Fruit fly (Drosophila melanogaster) whole organism: ENCODE measurements around the gene CG8003.

ENCODE experiments used
- CG8478 ChIP-seq: fragments of >200 bp; optimal IDR thresholded peaks from 2 replicates; lab custom pipeline; 2018; ENCODE audit warnings: inconsistent platforms
- Dll ChIP-seq: fragments of >200 bp; optimal IDR thresholded peaks from 2 replicates; lab custom pipeline; 2017
- EcR ChIP-seq, 2 experiments: fragments of >200 bp; optimal IDR thresholded peaks; 2 replicates each; lab custom pipeline; 2017; ENCODE audit warnings: missing biosample characterization in 2 of 2, missing genetic modification characterization in 2 of 2, missing genetic modification reagents in 2 of 2
- pan ChIP-seq: fragments of >200 bp; optimal IDR thresholded peaks from 2 replicates; lab custom pipeline; 2017
- psq ChIP-seq: fragments of >200 bp; optimal IDR thresholded peaks from 2 replicates; lab custom pipeline; 2017
- usp ChIP-seq: fragments of >200 bp; optimal IDR thresholded peaks from 2 replicates; lab custom pipeline; 2017; ENCODE audit warnings: missing biosample characterization, missing genetic modification characterization, mixed read lengths

DNA sequence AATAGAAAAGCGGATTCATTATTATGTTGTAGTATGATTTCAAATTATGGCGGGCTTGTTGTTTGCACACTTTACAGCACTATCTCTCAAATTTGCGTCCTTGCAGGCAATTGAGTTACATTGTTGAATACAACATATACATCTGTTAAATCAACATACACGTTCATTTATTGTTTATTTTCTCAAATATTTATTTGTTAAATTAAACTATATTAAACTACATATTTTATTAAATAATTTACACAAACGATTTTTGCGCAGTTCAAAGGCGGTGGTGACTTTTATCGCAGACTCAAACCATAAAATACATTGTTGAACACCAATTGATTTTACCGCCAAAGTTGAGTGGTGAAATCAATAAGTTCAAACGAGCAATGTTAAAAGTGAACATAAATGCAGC lies 36.9 kb downstream of the CG8003 start:
- TF ChIP-seq Dll (no peak), usp (no peak), psq (no peak), CG8478 (lab: Kevin White, UChicago) (no peak), EcR (GFP tag; optimal IDR thresholded peaks at IDR 0.05; lab: Kevin White, UChicago) (no peak), pan (no peak)
